Worm (Caenorhabditis elegans) whole organism, young adult: ENCODE results near the gene F21H7.3.

Experiments used
- F57A8.1 ChIP-seq: fragments of 200-800 bp; sonication (Bioruptor generic); optimal IDR thresholded peaks from 2 replicates; lab custom pipeline; 2018; ENCODE audit warnings: mild to moderate bottlenecking, missing genetic modification characterization, moderate library complexity, missing compliant biosample characterization
- ceh-40 ChIP-seq: fragments of 200-800 bp; sonication (Bioruptor generic); IDR thresholded peaks from 2 replicates; pipeline ENCODE4 v1.3.6; 2022; ENCODE audit warnings: missing genetic modification characterization, missing compliant biosample characterization
- let-607 ChIP-seq, 2 experiments: fragments of 200-800 bp in 1 of 2; sonication (Bioruptor generic) in 1 of 2; sonication (generic microtip) in 1 of 2; optimal IDR thresholded peaks; 2 replicates each; lab custom pipeline; 2016 to 2018; ENCODE audit warnings: mild to moderate bottlenecking in 2 of 2, missing compliant biosample characterization in 2 of 2, missing genetic modification characterization in 2 of 2, moderate library complexity in 2 of 2, missing genotype in 1 of 2
- lin-35 ChIP-seq, 3 experiments: fragments of 150-350 bp in 2 of 3; sonication (generic microtip) in 1 of 3; optimal IDR thresholded peaks; 2 replicates each; lab custom pipeline; 2014 to 2018; ENCODE audit warnings: missing biosample characterization in 3 of 3, missing genetic modification characterization in 3 of 3, missing genetic modification reagents in 3 of 3
- lsl-1 ChIP-seq: fragments of 200-800 bp; sonication (Bioruptor generic); optimal IDR thresholded peaks from 2 replicates; lab custom pipeline; 2018; ENCODE audit warnings: mild to moderate bottlenecking, missing genetic modification characterization, moderate library complexity, missing compliant biosample characterization
- madf-3 ChIP-seq: fragments of 200-800 bp; sonication (Bioruptor generic); IDR thresholded peaks from 2 replicates; pipeline ENCODE4 v1.3.6; 2022; ENCODE audit warnings: missing genetic modification reagents, missing genetic modification characterization, missing compliant biosample characterization
- rcor-1 ChIP-seq: fragments of 200-800 bp; sonication (Bioruptor generic); IDR thresholded peaks from 2 replicates; pipeline ENCODE4 v1.3.6; 2022; ENCODE audit warnings: missing genetic modification reagents, missing genetic modification characterization, missing compliant biosample characterization
- snpc-4 ChIP-seq, 5 experiments: fragments of 150-350 bp in 1 of 5; sonication (generic microtip) in 4 of 5; optimal IDR thresholded peaks; 2 replicates each; lab custom pipeline; 2014 to 2018; ENCODE audit warnings: missing genetic modification characterization in 5 of 5, missing biosample characterization in 3 of 5, antibody characterized with exemption in 2 of 5, mild to moderate bottlenecking in 2 of 5, missing compliant biosample characterization in 2 of 5, missing genotype in 2 of 5, moderate library complexity in 2 of 5, missing genetic modification reagents in 1 of 5
- zim-3 ChIP-seq: sonication (generic microtip); optimal IDR thresholded peaks from 2 replicates; lab custom pipeline; 2017; ENCODE audit warnings: mild to moderate bottlenecking, missing genetic modification characterization, moderate library complexity, missing compliant biosample characterization
- ztf-25 ChIP-seq: fragments of 200-800 bp; sonication (Bioruptor generic); IDR thresholded peaks from 2 replicates; pipeline ENCODE4 v1.3.6; 2022; ENCODE audit warnings: missing genetic modification reagents, missing genetic modification characterization, missing compliant biosample characterization

DNA sequence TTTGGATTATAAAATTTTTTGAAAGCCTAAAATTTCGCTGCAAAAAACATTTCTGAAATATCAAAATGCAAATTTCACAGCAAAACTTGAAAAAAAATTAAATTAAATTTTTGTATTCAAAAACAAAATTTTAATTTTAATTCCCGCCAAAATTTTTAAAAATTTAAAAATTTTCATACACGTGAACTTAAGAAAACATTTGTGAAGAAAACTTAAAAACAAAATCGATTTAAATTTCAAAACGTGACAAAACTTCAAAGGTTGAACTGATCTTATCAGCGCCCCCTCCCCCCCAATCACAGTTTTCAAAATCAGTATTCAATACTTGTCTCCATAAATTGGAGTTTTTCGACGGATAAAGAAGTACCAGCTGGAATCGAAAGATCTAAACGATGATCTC is 2.2 kb upstream of the F21H7.3 start, which contains the start of gene F21H7.5:
- no peak for TF ChIP-seq lin-35 (GFP tag; optimal IDR thresholded peaks at IDR 0.05; lab: Kevin White, UChicago)
- no peak for TF ChIP-seq rcor-1 (GFP tag; lab: Robert Waterston, UW)
- no peak for TF ChIP-seq zim-3 (tag; lab: Kevin White, UChicago)
- no peak for TF ChIP-seq snpc-4 (GFP tag; optimal IDR thresholded peaks at IDR 0.05; lab: Kevin White, UChicago)
- TF ChIP-seq snpc-4 (tag; optimal IDR thresholded peaks at IDR 0.05; lab: Kevin White, UChicago) = no peak
- TF ChIP-seq ceh-40 (GFP tag; lab: Robert Waterston, UW) = no peak
- TF ChIP-seq F57A8.1 (GFP tag; lab: Kevin White, UChicago) = no peak
- TF ChIP-seq ztf-25 (GFP tag; lab: Robert Waterston, UW) = no peak
- TF ChIP-seq let-607 (tag; optimal IDR thresholded peaks at IDR 0.05; lab: Kevin White, UChicago) = no peak
- no peak for TF ChIP-seq madf-3 (GFP tag; lab: Robert Waterston, UW)
- TF ChIP-seq lsl-1 (GFP tag; lab: Kevin White, UChicago) = no peak
